Worm (Caenorhabditis elegans) whole organism, L4 larva: ENCODE measurements around the gene lgg-1.

Experiments
- F44E2.7 ChIP-seq: fragments of 200-800 bp; sonication (Bioruptor generic); IDR thresholded peaks from 2 replicates; pipeline ENCODE4 v2.1.2; 2022; ENCODE audit warnings: missing genetic modification characterization, missing compliant biosample characterization
- F49E8.2 ChIP-seq: sonication (generic microtip); optimal IDR thresholded peaks from 2 replicates; lab custom pipeline; 2016; ENCODE audit warnings: missing compliant biosample characterization, mild to moderate bottlenecking, missing genetic modification characterization, borderline replicate concordance
- R02D3.7 ChIP-seq: fragments of 150-350 bp; sonication (generic microtip); optimal IDR thresholded peaks from 3 replicates; lab custom pipeline; 2014; ENCODE audit warnings: missing biosample characterization, missing genetic modification characterization
- T26A8.4 ChIP-seq: fragments of 200-800 bp; sonication (Bioruptor generic); IDR thresholded peaks from 2 replicates; pipeline ENCODE4 v1.3.6; 2022; ENCODE audit warnings: missing genetic modification characterization, missing compliant biosample characterization
- Y105C5A.15 ChIP-seq: fragments of 200-800 bp; sonication (Bioruptor generic); IDR thresholded peaks from 2 replicates; pipeline ENCODE4 v1.3.6; 2022; ENCODE audit warnings: missing genetic modification characterization, missing compliant biosample characterization
- Y48G9A.11 ChIP-seq: fragments of 200-800 bp; sonication (Bioruptor generic); IDR thresholded peaks from 2 replicates; pipeline ENCODE4 v1.3.6; 2022; ENCODE audit warnings: missing genetic modification reagents, missing genetic modification characterization, missing compliant biosample characterization
- Y5F2A.4 ChIP-seq: fragments of 200-800 bp; sonication (Bioruptor generic); optimal IDR thresholded peaks from 2 replicates; lab custom pipeline; 2018; ENCODE audit warnings: mild to moderate bottlenecking, missing genetic modification characterization, missing compliant biosample characterization
- aly-2 ChIP-seq: sonication (generic microtip); optimal IDR thresholded peaks from 2 replicates; lab custom pipeline; 2018; ENCODE audit warnings: missing biosample characterization, missing genetic modification characterization
- ama-1 ChIP-seq: fragments of 150-350 bp; optimal IDR thresholded peaks from 2 replicates; lab custom pipeline; 2014; ENCODE audit warnings: inconsistent platforms, mixed read lengths
- arid-1 ChIP-seq: fragments of 200-800 bp; sonication (Bioruptor generic); conservative IDR thresholded peaks from 2 replicates; pipeline ENCODE4 v1.3.6; 2022; ENCODE audit warnings: missing genetic modification reagents, missing genetic modification characterization, missing compliant biosample characterization
- attf-4 ChIP-seq: sonication (generic microtip); optimal IDR thresholded peaks from 3 replicates; lab custom pipeline; 2017; ENCODE audit warnings: missing biosample characterization, missing genetic modification characterization
- ceh-28 ChIP-seq: fragments of 150-350 bp; optimal IDR thresholded peaks from 2 replicates; lab custom pipeline; 2014; ENCODE audit warnings: missing biosample characterization, missing genetic modification reagents, missing genetic modification characterization
- ceh-62 ChIP-seq: sonication (generic microtip); optimal IDR thresholded peaks from 2 replicates; lab custom pipeline; 2017; ENCODE audit warnings: missing biosample characterization, missing genetic modification characterization
- ceh-82 ChIP-seq: sonication (generic microtip); optimal IDR thresholded peaks from 2 replicates; lab custom pipeline; 2017; ENCODE audit warnings: missing biosample characterization, missing genetic modification characterization
- cey-2 ChIP-seq: sonication (generic microtip); optimal IDR thresholded peaks from 3 replicates; lab custom pipeline; 2017; ENCODE audit warnings: missing genetic modification characterization, mild to moderate bottlenecking, missing compliant biosample characterization, antibody characterized with exemption, borderline replicate concordance; ENCODE audit not compliant: insufficient read depth
- daf-12 ChIP-seq: fragments of 150-350 bp; optimal IDR thresholded peaks from 2 replicates; lab custom pipeline; 2014; ENCODE audit warnings: missing biosample characterization, missing genetic modification reagents, missing genetic modification characterization
- daf-16 ChIP-seq, 3 experiments: sonication (generic microtip); optimal IDR thresholded peaks; 2 replicates each; lab custom pipeline; 2016 to 2017; ENCODE audit warnings: missing genetic modification characterization in 3 of 3, missing genetic modification reagents in 3 of 3, mild to moderate bottlenecking in 2 of 3, missing compliant biosample characterization in 2 of 3, missing biosample characterization in 1 of 3, moderate library complexity in 1 of 3
- daf-8 ChIP-seq: fragments of 200-800 bp; sonication (Bioruptor generic); IDR thresholded peaks from 2 replicates; pipeline ENCODE4 v1.3.6; 2022; ENCODE audit warnings: missing genetic modification characterization, missing compliant biosample characterization
- dmd-8 ChIP-seq: fragments of 200-800 bp; sonication (Bioruptor generic); IDR thresholded peaks from 2 replicates; pipeline ENCODE4 v1.3.6; 2022; ENCODE audit warnings: missing genetic modification characterization, missing compliant biosample characterization
- dmd-9 ChIP-seq: fragments of 200-800 bp; sonication (Bioruptor generic); IDR thresholded peaks from 2 replicates; pipeline ENCODE4 v1.3.6; 2022; ENCODE audit warnings: missing genetic modification reagents, missing genetic modification characterization, missing compliant biosample characterization
- egl-43 ChIP-seq: fragments of 200-800 bp; sonication (Bioruptor generic); IDR thresholded peaks from 2 replicates; pipeline ENCODE4 v1.3.6; 2022; ENCODE audit warnings: missing genetic modification reagents, missing genetic modification characterization, missing compliant biosample characterization
- fos-1 ChIP-seq: fragments of 150-350 bp; optimal IDR thresholded peaks from 2 replicates; lab custom pipeline; 2014; ENCODE audit warnings: missing biosample characterization, missing genetic modification characterization
- hif-1 ChIP-seq, 2 experiments: sonication (generic microtip); optimal IDR thresholded peaks; 2 replicates each; lab custom pipeline; 2016 to 2017; ENCODE audit warnings: missing compliant biosample characterization in 2 of 2, missing genetic modification characterization in 2 of 2, missing genetic modification reagents in 2 of 2, missing genotype in 2 of 2, mild to moderate bottlenecking in 1 of 2
- hlh-30 ChIP-seq: sonication (generic microtip); optimal IDR thresholded peaks from 2 replicates; lab custom pipeline; 2017; ENCODE audit warnings: antibody characterized with exemption, mild to moderate bottlenecking, missing genetic modification characterization, missing compliant biosample characterization; ENCODE audit not compliant: insufficient read depth
- hmg-1.1 ChIP-seq: fragments of 200-800 bp; sonication (Bioruptor generic); IDR thresholded peaks from 2 replicates; pipeline ENCODE4 v1.3.6; 2022; ENCODE audit warnings: missing genetic modification reagents, missing genetic modification characterization, missing compliant biosample characterization
- lin-29 ChIP-seq: fragments of 200-800 bp; sonication (Bioruptor generic); IDR thresholded peaks from 2 replicates; pipeline ENCODE4 v1.3.6; 2022; ENCODE audit warnings: missing genetic modification reagents, missing genetic modification characterization, missing compliant biosample characterization
- lsy-2 ChIP-seq, 2 experiments: fragments of 150-350 bp in 1 of 2; sonication (generic microtip) in 1 of 2; optimal IDR thresholded peaks; 2 replicates each; lab custom pipeline; 2014 to 2017; ENCODE audit warnings: missing biosample characterization in 2 of 2, missing genetic modification characterization in 2 of 2
- madf-9 ChIP-seq: fragments of 200-800 bp; sonication (Bioruptor generic); conservative IDR thresholded peaks from 2 replicates; pipeline ENCODE4 v1.3.6; 2022; ENCODE audit warnings: missing genetic modification reagents, missing genetic modification characterization, missing compliant biosample characterization
- mdl-1 ChIP-seq, 2 experiments: fragments of 150-350 bp in 1 of 2; sonication (generic microtip) in 1 of 2; optimal IDR thresholded peaks; 2 replicates each; lab custom pipeline; 2014 to 2017; ENCODE audit warnings: missing biosample characterization in 2 of 2, missing genetic modification characterization in 2 of 2
- mep-1 ChIP-seq: fragments of 150-350 bp; sonication (generic microtip); optimal IDR thresholded peaks from 3 replicates; lab custom pipeline; 2014; ENCODE audit warnings: missing biosample characterization, missing genetic modification characterization
- mxl-3 ChIP-seq: fragments of 200-800 bp; sonication (Bioruptor generic); optimal IDR thresholded peaks from 2 replicates; lab custom pipeline; 2018; ENCODE audit warnings: mild to moderate bottlenecking, missing genetic modification characterization, missing compliant biosample characterization
- nhr-102 ChIP-seq: sonication (generic microtip); optimal IDR thresholded peaks from 2 replicates; lab custom pipeline; 2016; ENCODE audit warnings: mild to moderate bottlenecking, missing genetic modification characterization, moderate library complexity, missing compliant biosample characterization
- nhr-237 ChIP-seq: sonication (generic microtip); optimal IDR thresholded peaks from 2 replicates; lab custom pipeline; 2017; ENCODE audit warnings: missing biosample characterization, missing genetic modification characterization
- nhr-25 ChIP-seq: sonication (generic microtip); optimal IDR thresholded peaks from 2 replicates; lab custom pipeline; 2017; ENCODE audit warnings: missing genetic modification characterization, mild to moderate bottlenecking, missing compliant biosample characterization, antibody characterized with exemption, moderate library complexity, borderline replicate concordance; ENCODE audit not compliant: insufficient read depth
- nhr-41 ChIP-seq: fragments of 200-800 bp; sonication (Bioruptor generic); IDR thresholded peaks from 2 replicates; pipeline ENCODE4 v1.3.6; 2022; ENCODE audit warnings: missing genetic modification reagents, missing genetic modification characterization, missing compliant biosample characterization
- nhr-42 ChIP-seq: fragments of 200-800 bp; sonication (Bioruptor generic); IDR thresholded peaks from 2 replicates; pipeline ENCODE4 v1.3.6; 2022; ENCODE audit warnings: missing genetic modification characterization, missing compliant biosample characterization
- nhr-77 ChIP-seq: fragments of 150-350 bp; optimal IDR thresholded peaks from 2 replicates; lab custom pipeline; 2014; ENCODE audit warnings: missing biosample characterization, missing genetic modification characterization
- php-3 ChIP-seq: fragments of 200-800 bp; sonication (Bioruptor generic); IDR thresholded peaks from 2 replicates; pipeline ENCODE4 v1.3.6; 2022; ENCODE audit warnings: missing genetic modification reagents, missing genetic modification characterization, missing compliant biosample characterization
- rbr-2 ChIP-seq: sonication (generic microtip); optimal IDR thresholded peaks from 2 replicates; lab custom pipeline; 2016; ENCODE audit warnings: missing genotype, missing genetic modification characterization, missing compliant biosample characterization
- snpc-4 ChIP-seq: fragments of 150-350 bp; optimal IDR thresholded peaks from 2 replicates; lab custom pipeline; 2014; ENCODE audit warnings: missing biosample characterization, missing genetic modification characterization
- spr-1 ChIP-seq: sonication (generic microtip); optimal IDR thresholded peaks from 2 replicates; lab custom pipeline; 2016; ENCODE audit warnings: mild to moderate bottlenecking, missing genetic modification characterization, missing compliant biosample characterization
- unc-130 ChIP-seq: sonication (generic microtip); optimal IDR thresholded peaks from 2 replicates; lab custom pipeline; 2016; ENCODE audit warnings: missing genetic modification reagents, missing genetic modification characterization, missing compliant biosample characterization
- unc-39 ChIP-seq: sonication (generic microtip); optimal IDR thresholded peaks from 2 replicates; lab custom pipeline; 2017; ENCODE audit warnings: missing biosample characterization, missing genetic modification characterization
- unc-62 ChIP-seq, 3 experiments: fragments of 150-350 bp in 1 of 3; sonication (generic microtip); optimal IDR thresholded peaks in 2 of 3; peaks in 1 of 3; 1 replicate in 1 of 3; 2 replicates in 2 of 3; lab custom pipeline; 2014 to 2017; ENCODE audit warnings: missing biosample characterization in 3 of 3, missing genetic modification characterization in 3 of 3, missing genetic modification reagents in 3 of 3, missing genotype in 1 of 3
- zip-11 ChIP-seq: fragments of 200-800 bp; sonication (Bioruptor generic); IDR thresholded peaks from 2 replicates; pipeline ENCODE4 v1.3.6; 2022; ENCODE audit warnings: missing genetic modification characterization, missing compliant biosample characterization

Gene lgg-1

DNA sequence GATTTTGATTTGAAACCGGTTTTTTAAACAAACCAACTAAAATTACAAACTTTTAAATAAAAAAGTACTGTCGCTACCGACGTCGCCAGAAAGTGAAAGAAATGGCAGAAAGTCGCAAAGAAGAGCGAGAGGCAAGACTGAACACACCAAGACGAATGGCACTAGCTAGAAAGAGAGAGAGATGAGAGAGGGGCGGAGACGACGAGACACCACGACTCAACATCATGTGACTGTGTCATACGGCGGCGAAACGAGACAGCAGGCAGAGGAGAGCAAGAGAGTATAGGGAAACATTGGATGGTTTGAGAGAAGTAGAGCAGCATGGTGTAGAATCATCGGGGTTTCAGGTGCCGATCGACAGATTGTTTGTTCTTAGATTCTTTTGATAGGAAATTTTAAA lies 841 bp upstream of the lgg-1 start (continued):
- TF ChIP-seq mdl-1 (tag; optimal IDR thresholded peaks at IDR 0.05; lab: Kevin White, UChicago), result peak; percentile 71 to 92
- peak; percentile 97 for TF ChIP-seq mxl-3
- TF ChIP-seq nhr-77 (tag; lab: Kevin White, UChicago), result peak; percentile 76
- TF ChIP-seq daf-16 (GFP tag; optimal IDR thresholded peaks at IDR 0.05; lab: Kevin White, UChicago), result peak; percentile 39 to 42
- TF ChIP-seq daf-16 (tag; optimal IDR thresholded peaks at IDR 0.05; lab: Kevin White, UChicago), result peak; percentile 88
- no peak for TF ChIP-seq fos-1 (tag; lab: Kevin White, UChicago)
- peak; percentile 32 for TF ChIP-seq attf-4 (tag; lab: Kevin White, UChicago)
- TF ChIP-seq nhr-41 (GFP tag; lab: Robert Waterston, UW), result 0 out of 2 replicates have a peak, but pooled peaks have one; percentile 13
- TF ChIP-seq spr-1 (tag; lab: Kevin White, UChicago), result peak; percentile 58
- TF ChIP-seq nhr-25 (tag; lab: Kevin White, UChicago), result peak; percentile 74

ce11 chrII:6346551-6347079 lies 904 bp downstream of the lgg-1 start:
- TF ChIP-seq nhr-237 (tag; lab: Kevin White, UChicago), result no peak
- no peak for TF ChIP-seq ceh-62
- TF ChIP-seq daf-8 (GFP tag; lab: Robert Waterston, UW), result 0 out of 2 replicates have a peak, but pooled peaks have one; percentile 26
- no peak for TF ChIP-seq ceh-82 (tag; lab: Kevin White, UChicago)
- TF ChIP-seq daf-16 (GFP tag; optimal IDR thresholded peaks at IDR 0.05; lab: Kevin White, UChicago), result peak; percentile 16 to 76
- TF ChIP-seq daf-16 (tag; optimal IDR thresholded peaks at IDR 0.05; lab: Kevin White, UChicago), result peak; percentile 89
- TF ChIP-seq dmd-9 (GFP tag; lab: Robert Waterston, UW), result peak; percentile 61; the same call in 1 of the 2 replicates
- TF ChIP-seq unc-39 (tag; lab: Kevin White, UChicago), result no peak
- no peak for TF ChIP-seq cey-2 (tag; lab: Kevin White, UChicago)
- no peak; the same call in 1 of the 2 replicates for TF ChIP-seq madf-9
- peak; percentile 94 for TF ChIP-seq T26A8.4 (GFP tag; lab: Robert Waterston, UW)
- no peak for TF ChIP-seq F49E8.2 (tag; lab: Kevin White, UChicago)
- no peak for TF ChIP-seq F44E2.7 (GFP tag; lab: Robert Waterston, UW)
- TF ChIP-seq rbr-2, result peak; percentile 4
- peak; percentile 57 for TF ChIP-seq Y5F2A.4
- TF ChIP-seq hmg-1.1, result peak; percentile 71
- TF ChIP-seq ceh-28 (tag; lab: Kevin White, UChicago), result no peak
- TF ChIP-seq lsy-2 (tag; optimal IDR thresholded peaks at IDR 0.05; lab: Kevin White, UChicago), result peak; percentile 70 to 72
- TF ChIP-seq nhr-102 (tag; lab: Kevin White, UChicago), result peak; percentile 76
- TF ChIP-seq hif-1 (tag; optimal IDR thresholded peaks at IDR 0.05; lab: Kevin White, UChicago), result peak in 1 of 2 experiments; percentile 56
- no peak for TF ChIP-seq aly-2 (tag; lab: Kevin White, UChicago)
- peak; percentile 56; the same call in 1 of the 2 replicates for TF ChIP-seq arid-1
- no peak; the same call in 1 of the 2 replicates for TF ChIP-seq Y48G9A.11 (GFP tag; lab: Robert Waterston, UW)
- TF ChIP-seq R02D3.7, result no peak
- no peak for TF ChIP-seq daf-12
- TF ChIP-seq mxl-3, result peak; percentile 18
- no peak for TF ChIP-seq mdl-1 (tag; optimal IDR thresholded peaks at IDR 0.05; lab: Kevin White, UChicago)
- TF ChIP-seq hlh-30 (tag; lab: Kevin White, UChicago), result peak; percentile 61
- TF ChIP-seq unc-62 (GFP tag; optimal IDR thresholded peaks at IDR 0.05 in 1 of 2; lab: Kevin White, UChicago), result peak in 1 of 2 experiments; percentile 80
- peak; percentile 34 for TF ChIP-seq unc-62 (tag; optimal IDR thresholded peaks at IDR 0.05; lab: Kevin White, UChicago)
- peak; percentile 93 for TF ChIP-seq ama-1
- TF ChIP-seq zip-11 (GFP tag; lab: Robert Waterston, UW), result no peak
- no peak for TF ChIP-seq unc-130 (GFP tag; lab: Kevin White, UChicago)
- no peak for TF ChIP-seq nhr-42 (GFP tag; lab: Robert Waterston, UW)
- no peak for TF ChIP-seq snpc-4
- peak; percentile 92 for TF ChIP-seq mep-1 (tag; lab: Kevin White, UChicago)
- TF ChIP-seq php-3 (GFP tag; lab: Robert Waterston, UW), result peak; percentile 74
- TF ChIP-seq Y105C5A.15 (GFP tag; lab: Robert Waterston, UW), result no peak
- peak; percentile 55; the same call in 1 of the 2 replicates for TF ChIP-seq lin-29
- peak; percentile 29; the same call in 1 of the 2 replicates for TF ChIP-seq egl-43 (GFP tag; lab: Robert Waterston, UW)
- 0 out of 2 replicates have a peak, but pooled peaks have one; percentile 7 for TF ChIP-seq dmd-8 (GFP tag; lab: Robert Waterston, UW)
- peak; percentile 17 for TF ChIP-seq nhr-25 (tag; lab: Kevin White, UChicago)
